Worm (Caenorhabditis elegans): ENCODE results near the gene F46G11.4.

The F46G11.4 gene

ce11 chrX:5810677-5811076, 12.1 kb upstream of the F46G11.4 start (continued):
- TF ChIP-seq Y105C5A.15 (GFP tag; IDR thresholded peaks at IDR 0.05), result no peak
- TF ChIP-seq dve-1 (tag; optimal IDR thresholded peaks at IDR 0.05; ENCODE audit: insufficient read depth), result no peak
- no peak for TF ChIP-seq egl-27 (tag; optimal IDR thresholded peaks at IDR 0.05)
- TF ChIP-seq daf-16 (GFP tag; optimal IDR thresholded peaks at IDR 0.05), result no peak
- no peak for TF ChIP-seq daf-16 (tag; optimal IDR thresholded peaks at IDR 0.05)
- TF ChIP-seq mdl-1 (tag; optimal IDR thresholded peaks at IDR 0.05), result peak in 1 of 2 experiments; percentile 38
- TF ChIP-seq nhr-111 (GFP tag; optimal IDR thresholded peaks at IDR 0.05), result no peak
- TF ChIP-seq nhr-28 (tag; optimal IDR thresholded peaks at IDR 0.05), result peak; percentile 67
- TF ChIP-seq php-3 (GFP tag; IDR thresholded peaks at IDR 0.05), result no peak
- no peak for TF ChIP-seq F37D6.2 (tag; optimal IDR thresholded peaks at IDR 0.05)
- no peak for TF ChIP-seq nhr-102 (tag; optimal IDR thresholded peaks at IDR 0.05)
- no peak for TF ChIP-seq attf-4 (tag; optimal IDR thresholded peaks at IDR 0.05)
- no peak for TF ChIP-seq Y48G9A.11 (GFP tag; IDR thresholded peaks at IDR 0.05)
- TF ChIP-seq mep-1 (tag; optimal IDR thresholded peaks at IDR 0.05), result peak; percentile 31

- TF ChIP-seq unc-62 (GFP tag; optimal IDR thresholded peaks at IDR 0.05 in 1 of 2), result peak in 1 of 2 experiments; percentile 77
- TF ChIP-seq unc-62 (tag; optimal IDR thresholded peaks at IDR 0.05), result no peak
- TF ChIP-seq daf-16 (GFP tag; optimal IDR thresholded peaks at IDR 0.05), result peak in 1 of 2 experiments; percentile 34
- no peak for TF ChIP-seq daf-16 (tag; optimal IDR thresholded peaks at IDR 0.05)
- TF ChIP-seq dve-1 (tag; optimal IDR thresholded peaks at IDR 0.05; ENCODE audit: insufficient read depth), result no peak
These were observed 7.4 kb upstream of the F46G11.4 start, which contains the start of gene F13D11.3 for ce11 chrX:5805872-5806472. Gene F13D11.3 (minus strand): TSS chrX:5805922.

DNA sequence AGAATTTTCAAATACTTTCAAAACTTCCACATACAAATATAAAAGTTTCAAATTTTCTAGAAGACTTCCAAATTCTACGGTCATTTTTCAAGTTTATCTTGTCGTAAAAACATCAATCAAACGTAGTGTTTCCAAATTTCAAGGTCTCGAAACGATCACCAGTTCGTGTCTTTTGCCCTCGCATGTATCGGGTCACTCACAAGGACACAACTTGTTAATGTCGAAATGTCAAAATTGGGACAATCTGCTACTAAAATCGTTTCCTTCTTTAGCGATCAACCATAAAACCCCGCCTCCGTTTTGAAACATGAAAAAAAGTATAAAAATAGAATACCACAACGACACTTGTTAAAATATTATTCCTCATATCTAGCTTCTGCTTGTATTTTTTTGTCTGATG, 4.9 kb upstream of the F46G11.4 start:
- TF ChIP-seq nhr-25 (tag; optimal IDR thresholded peaks at IDR 0.05; ENCODE audit: borderline replicate concordance, insufficient read depth) (peak; percentile 81), ZK337.2 (GFP tag; IDR thresholded peaks at IDR 0.05) (no peak), unc-62 (GFP tag; optimal IDR thresholded peaks at IDR 0.05 in 1 of 2) (peak in 1 of 2 experiments; percentile 96), unc-62 (tag; optimal IDR thresholded peaks at IDR 0.05) (no peak)

DNA sequence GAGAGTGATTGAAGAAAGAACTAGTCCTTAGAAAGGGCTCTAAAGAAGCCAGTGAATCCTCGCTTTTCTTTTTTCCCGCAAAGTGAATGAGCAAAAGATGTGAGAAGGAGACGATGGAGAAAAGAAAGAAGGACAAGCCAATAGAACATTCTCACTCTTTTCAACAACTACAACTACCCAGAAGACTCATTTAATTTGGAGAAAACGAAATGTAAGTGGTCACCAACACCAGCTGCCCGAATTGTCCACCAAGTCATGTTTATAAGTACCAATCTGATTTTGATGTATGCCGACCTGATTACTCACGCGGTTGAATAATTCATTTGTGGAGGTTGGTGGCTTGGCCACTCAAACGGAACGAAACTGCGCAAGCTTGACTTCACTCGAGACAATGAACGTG, 4.0 kb upstream of the F46G11.4 start:
- TF ChIP-seq jun-1 (tag; optimal IDR thresholded peaks at IDR 0.05) (no peak), pqm-1 (tag; optimal IDR thresholded peaks at IDR 0.05) (no peak), nhr-10 (tag; optimal IDR thresholded peaks at IDR 0.05) (no peak), mep-1 (tag; optimal IDR thresholded peaks at IDR 0.05) (no peak), ama-1 (optimal IDR thresholded peaks at IDR 0.05) (no peak), F26F4.8 (GFP tag; conservative IDR thresholded peaks at IDR 0.05) (no peak), ceh-32 (tag; optimal IDR thresholded peaks at IDR 0.05; ENCODE audit: poor library complexity) (no peak), hlh-11 (tag; optimal IDR thresholded peaks at IDR 0.05) (no peak), saeg-2 (GFP tag; IDR thresholded peaks at IDR 0.05) (no peak)

- TF ChIP-seq unc-39 (tag; optimal IDR thresholded peaks at IDR 0.05) (no peak), nhr-77 (tag; optimal IDR thresholded peaks at IDR 0.05) (peak; percentile 48), ceh-62 (tag; optimal IDR thresholded peaks at IDR 0.05) (no peak), zip-2 (tag; optimal IDR thresholded peaks at IDR 0.05) (peak; percentile 82), ceh-44 (GFP tag; IDR thresholded peaks at IDR 0.05) (peak; percentile 58; the same call in 1 of the 2 replicates), R02D3.7 (tag; optimal IDR thresholded peaks at IDR 0.05) (no peak), nhr-237 (tag; optimal IDR thresholded peaks at IDR 0.05) (peak; percentile 24), cey-2 (tag; optimal IDR thresholded peaks at IDR 0.05; ENCODE audit: borderline replicate concordance, insufficient read depth) (no peak), F44E2.7 (GFP tag; IDR thresholded peaks at IDR 0.05) (0 out of 2 replicates have a peak, but pooled peaks have one; percentile 59), D1046.2 (GFP tag; IDR thresholded peaks at IDR 0.05) (peak; percentile 47; the same call in 1 of the 2 replicates), snpc-1.2 (GFP tag; IDR thresholded peaks at IDR 0.05) (peak; percentile 93), snpc-4 (tag; optimal IDR thresholded peaks at IDR 0.05) (peak; percentile 24), daf-19 (GFP tag; conservative IDR thresholded peaks at IDR 0.05) (peak; percentile 92), lin-29 (GFP tag; IDR thresholded peaks at IDR 0.05) (peak; percentile 64; the same call in 1 of the 2 replicates), ztf-7 (tag; optimal IDR thresholded peaks at IDR 0.05) (peak; percentile 89), mxl-3 (GFP tag; optimal IDR thresholded peaks at IDR 0.05) (peak; percentile 78), nhr-41 (GFP tag; IDR thresholded peaks at IDR 0.05) (0 out of 2 replicates have a peak, but pooled peaks have one; percentile 53), Y75B8A.6 (GFP tag; IDR thresholded peaks at IDR 0.05) (peak; percentile 76; the same call in 1 of the 2 replicates), nhr-11 (tag; optimal IDR thresholded peaks at IDR 0.05) (peak; percentile 82)
These were observed 2.6 kb upstream of the F46G11.4 start for ce11 chrX:5801156-5801592.

Data from whole organism, L4 larva.